Fruit fly (Drosophila melanogaster): ENCODE data around the gene Dtd.
A peak's percentile ranks its signal among the peaks of the same experiment; 100 is the strongest.

The Dtd gene

DNA sequence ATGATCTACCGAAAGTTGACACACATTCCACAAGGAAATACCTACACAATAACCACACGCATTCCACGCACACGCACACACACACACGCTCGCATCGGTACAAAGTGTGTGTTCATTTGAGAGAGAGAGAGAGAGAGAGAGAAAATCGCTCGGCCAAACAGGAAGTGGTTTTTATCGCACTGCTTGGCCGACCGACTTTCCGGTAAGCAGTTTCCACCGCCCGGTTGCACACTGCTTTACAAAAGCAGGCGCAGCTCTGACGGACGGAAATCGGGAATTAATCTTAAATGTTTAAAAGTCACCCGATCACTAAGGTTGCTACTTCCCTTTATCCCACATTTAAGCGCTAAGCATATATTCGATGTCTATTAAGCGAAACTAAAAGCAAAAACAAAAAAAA is 37.1 kb upstream of the Dtd start (continued):
- TF ChIP-seq abd-A (tag; optimal IDR thresholded peaks at IDR 0.05) (no peak), CG6854 (GFP tag; optimal IDR thresholded peaks at IDR 0.05) (peak; percentile 56), H15 (GFP tag; IDR thresholded peaks at IDR 0.05) (peak; percentile 79), CG2199 (GFP tag; IDR thresholded peaks at IDR 0.05) (0 out of 3 replicates have a peak, but pooled peaks have one; percentile 21), kni (GFP tag; optimal IDR thresholded peaks at IDR 0.05) (no peak), Ada2b (GFP tag; IDR thresholded peaks at IDR 0.05) (peak; percentile 27; the same call in 1 of the 2 replicates), CG8359 (GFP tag; optimal IDR thresholded peaks at IDR 0.05; ENCODE audit: borderline replicate concordance) (peak; percentile 78), Aef1 (GFP tag; IDR thresholded peaks at IDR 0.05) (0 out of 3 replicates have a peak, but pooled peaks have one; percentile 33), HmgD (GFP tag; optimal IDR thresholded peaks at IDR 0.05) (peak; percentile 59), CG34376 (GFP tag; optimal IDR thresholded peaks at IDR 0.05) (no peak), rib (GFP tag; IDR thresholded peaks at IDR 0.05) (no peak), CG18476 (GFP tag; optimal IDR thresholded peaks at IDR 0.05) (no peak), lov (optimal IDR thresholded peaks at IDR 0.05) (no peak), lov (GFP tag; IDR thresholded peaks at IDR 0.05) (peak; percentile 93), Abd-B (GFP tag; optimal IDR thresholded peaks at IDR 0.05) (no peak), Myb (GFP tag; optimal IDR thresholded peaks at IDR 0.05) (peak; percentile 8), Ets65A (GFP tag) (peak; percentile 96), CG3163 (GFP tag; optimal IDR thresholded peaks at IDR 0.05) (peak; percentile 2), CG42726 (GFP tag; IDR thresholded peaks at IDR 0.05; ENCODE audit: partially characterized antibody) (no peak), onecut (GFP tag; IDR thresholded peaks at IDR 0.05) (peak; percentile 86), E2f1 (GFP tag; IDR thresholded peaks at IDR 0.05) (no peak; the same call in 1 of the 2 replicates), ind (GFP tag; optimal IDR thresholded peaks at IDR 0.05) (peak; percentile 11), CG5180 (GFP tag; optimal IDR thresholded peaks at IDR 0.05) (peak; percentile 45), NK7.1 (GFP tag; optimal IDR thresholded peaks at IDR 0.05) (peak; percentile 65), Mad (GFP tag; optimal IDR thresholded peaks at IDR 0.05) (peak; percentile 24), CG16815 (GFP tag; optimal IDR thresholded peaks at IDR 0.05) (peak; percentile 76)

DNA sequence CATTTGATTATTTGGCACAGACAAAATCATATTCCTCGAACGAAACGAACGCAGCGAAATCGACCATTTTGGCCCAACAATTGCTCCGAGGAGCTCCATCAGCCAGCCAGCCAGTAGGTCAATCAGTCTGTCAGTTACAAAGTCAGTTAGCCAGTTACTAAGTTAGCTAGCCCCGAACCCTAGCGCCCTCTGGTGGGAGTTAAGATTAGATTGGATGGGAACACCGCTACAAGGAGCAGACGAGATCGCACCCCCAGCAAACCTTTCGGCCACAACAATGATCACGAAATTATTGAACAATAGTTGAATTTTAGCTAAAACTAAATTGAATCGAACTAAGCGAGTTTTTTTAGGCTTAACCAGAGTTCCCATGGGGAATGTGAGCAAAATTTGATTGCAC is 36.0 kb upstream of the Dtd start:
- TF ChIP-seq CTCF (GFP tag; optimal IDR thresholded peaks at IDR 0.05): peak; percentile 60
- TF ChIP-seq bsh (GFP tag; optimal IDR thresholded peaks at IDR 0.05): no peak
- TF ChIP-seq CG16813 (GFP tag; IDR thresholded peaks at IDR 0.05; ENCODE audit: partially characterized antibody): 0 out of 3 replicates have a peak, but pooled peaks have one; percentile 13

DNA sequence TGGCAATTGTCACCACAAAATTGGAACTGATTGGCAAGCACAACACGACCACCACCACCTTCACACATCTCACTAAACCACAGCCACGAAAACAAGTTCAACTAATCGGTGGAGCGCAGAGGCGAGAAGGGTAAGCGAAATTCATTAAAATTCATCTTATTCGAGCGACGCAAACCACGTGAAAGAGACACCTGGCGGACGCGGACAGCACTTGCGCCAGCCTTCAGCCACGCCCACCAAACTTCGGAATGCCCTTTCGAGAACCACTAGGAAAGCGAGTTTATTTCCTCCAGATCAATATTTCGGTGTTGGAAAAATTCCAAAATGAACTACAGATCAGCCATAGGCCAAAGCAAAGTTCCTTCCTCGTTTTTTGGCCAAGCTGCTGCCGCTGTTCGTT is 34.3 kb upstream of the Dtd start:
- TF ChIP-seq Asciz (GFP tag; optimal IDR thresholded peaks at IDR 0.05) (no peak), jing (GFP tag; optimal IDR thresholded peaks at IDR 0.05) (no peak), CG14860 (GFP tag; IDR thresholded peaks at IDR 0.05; ENCODE audit: partially characterized antibody) (0 out of 3 replicates have a peak, but pooled peaks have one; percentile 18), CTCF (GFP tag; optimal IDR thresholded peaks at IDR 0.05) (peak; percentile 38)

DNA sequence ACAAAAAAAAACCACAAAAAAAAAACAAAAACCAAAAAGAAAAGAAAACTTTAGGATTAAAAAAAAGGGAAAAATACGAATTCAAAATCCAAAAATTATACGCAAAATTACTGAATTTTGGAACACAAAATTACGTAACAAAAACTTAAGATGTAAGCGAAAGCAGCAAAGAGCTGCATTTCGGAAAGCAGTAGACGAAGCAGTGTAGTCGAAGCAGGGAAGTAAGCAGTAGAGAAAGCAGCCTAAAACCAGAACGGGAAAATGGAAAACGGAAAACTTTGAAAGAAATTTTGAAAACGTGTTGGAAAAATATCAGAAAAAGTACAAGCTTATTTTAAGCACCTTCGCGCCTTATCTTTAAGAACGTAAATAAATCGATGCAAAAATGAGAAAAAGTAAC is 27.0 kb upstream of the Dtd start:
- TF ChIP-seq ewg (GFP tag; optimal IDR thresholded peaks at IDR 0.05): no peak
- TF ChIP-seq Ets97D (GFP tag; optimal IDR thresholded peaks at IDR 0.05): peak; percentile 83
- no peak for TF ChIP-seq emc (GFP tag; optimal IDR thresholded peaks at IDR 0.05)
- TF ChIP-seq knrl (GFP tag; IDR thresholded peaks at IDR 0.05; ENCODE audit: partially characterized antibody): 0 out of 3 replicates have a peak, but pooled peaks have one; percentile 8
- TF ChIP-seq CG14860 (GFP tag; IDR thresholded peaks at IDR 0.05; ENCODE audit: partially characterized antibody): no peak
- no peak for TF ChIP-seq bcd (GFP tag; optimal IDR thresholded peaks at IDR 0.05)
- peak; percentile 94 for TF ChIP-seq CG31365 (tag; optimal IDR thresholded peaks at IDR 0.05)
- peak in 1 of 2 experiments; percentile 88 for TF ChIP-seq Dfd (GFP tag; optimal IDR thresholded peaks at IDR 0.05)
- peak; percentile 97 for TF ChIP-seq CG8290 (GFP tag; optimal IDR thresholded peaks at IDR 0.05)
- peak in 1 of 2 experiments; percentile 63 for TF ChIP-seq CG8290 (tag; optimal IDR thresholded peaks at IDR 0.05)
- TF ChIP-seq stwl (tag; optimal IDR thresholded peaks at IDR 0.05): peak; percentile 92
- no peak for TF ChIP-seq B-H2 (GFP tag; optimal IDR thresholded peaks at IDR 0.05)
- TF ChIP-seq esg (GFP tag; conservative IDR thresholded peaks at IDR 0.05): no peak
- 0 out of 3 replicates have a peak, but pooled peaks have one; percentile 8 for TF ChIP-seq CG2199 (GFP tag; IDR thresholded peaks at IDR 0.05)
- no peak for TF ChIP-seq Drgx (GFP tag; IDR thresholded peaks at IDR 0.05)
- TF ChIP-seq CG43689 (GFP tag; IDR thresholded peaks at IDR 0.05): no peak
- TF ChIP-seq D19B (GFP tag; optimal IDR thresholded peaks at IDR 0.05): no peak

All from whole organism, embryonic.